Worm (Caenorhabditis elegans) whole organism, L2 larva: ENCODE measurements around the gene srh-10.

Experiments
- C34F6.9 ChIP-seq: fragments of 150-350 bp; optimal IDR thresholded peaks from 2 replicates; lab custom pipeline; 2014; ENCODE audit warnings: missing biosample characterization, missing genetic modification characterization
- F13H6.1 ChIP-seq: sonication (generic microtip); optimal IDR thresholded peaks from 2 replicates; lab custom pipeline; 2016; ENCODE audit warnings: missing genetic modification characterization, missing compliant biosample characterization
- Y55F3AM.14 ChIP-seq: fragments of 200-800 bp; sonication (Bioruptor generic); optimal IDR thresholded peaks from 2 replicates; lab custom pipeline; 2018; ENCODE audit warnings: mild to moderate bottlenecking, missing genetic modification characterization, missing compliant biosample characterization
- ZK546.5 ChIP-seq: sonication (generic microtip); optimal IDR thresholded peaks from 2 replicates; lab custom pipeline; 2017; ENCODE audit warnings: missing biosample characterization, missing genetic modification characterization
- alr-1 ChIP-seq: fragments of 150-350 bp; optimal IDR thresholded peaks from 2 replicates; lab custom pipeline; 2014; ENCODE audit warnings: missing biosample characterization, missing genetic modification characterization
- aly-2 ChIP-seq: fragments of 150-350 bp; optimal IDR thresholded peaks from 2 replicates; lab custom pipeline; 2014; ENCODE audit warnings: missing biosample characterization, missing genetic modification characterization
- ama-1 ChIP-seq: fragments of 150-350 bp; optimal IDR thresholded peaks from 2 replicates; lab custom pipeline; 2018; ENCODE audit warnings: inconsistent platforms
- blmp-1 ChIP-seq: sonication (generic microtip); optimal IDR thresholded peaks from 2 replicates; lab custom pipeline; 2017; ENCODE audit warnings: missing genetic modification characterization, mild to moderate bottlenecking, missing compliant biosample characterization, antibody characterized with exemption, moderate library complexity; ENCODE audit not compliant: insufficient read depth
- ceh-16 ChIP-seq: fragments of 150-350 bp; optimal IDR thresholded peaks from 2 replicates; lab custom pipeline; 2014; ENCODE audit warnings: missing biosample characterization, missing genetic modification characterization
- ceh-82 ChIP-seq: fragments of 150-350 bp; optimal IDR thresholded peaks from 2 replicates; lab custom pipeline; 2014; ENCODE audit warnings: missing biosample characterization, missing genetic modification characterization
- crh-2 ChIP-seq: sonication (generic microtip); optimal IDR thresholded peaks from 2 replicates; lab custom pipeline; 2017; ENCODE audit warnings: missing biosample characterization, missing genetic modification characterization
- dmd-4 ChIP-seq: sonication (generic microtip); optimal IDR thresholded peaks from 2 replicates; lab custom pipeline; 2017; ENCODE audit warnings: missing biosample characterization, missing genetic modification characterization
- egl-27 ChIP-seq: sonication (generic microtip); optimal IDR thresholded peaks from 3 replicates; lab custom pipeline; 2017; ENCODE audit warnings: missing biosample characterization, missing genetic modification reagents, missing genetic modification characterization
- elt-3 ChIP-seq: sonication (generic microtip); optimal IDR thresholded peaks from 2 replicates; lab custom pipeline; 2017; ENCODE audit warnings: missing biosample characterization, missing genetic modification characterization
- fos-1 ChIP-seq: fragments of 150-350 bp; optimal IDR thresholded peaks from 2 replicates; lab custom pipeline; 2014; ENCODE audit warnings: missing biosample characterization, missing genetic modification characterization
- gmeb-1 ChIP-seq: fragments of 150-350 bp; optimal IDR thresholded peaks from 2 replicates; lab custom pipeline; 2014; ENCODE audit warnings: missing biosample characterization, missing genetic modification characterization
- lin-11 ChIP-seq: fragments of 150-350 bp; sonication (generic microtip); optimal IDR thresholded peaks from 2 replicates; lab custom pipeline; 2014; ENCODE audit warnings: missing biosample characterization, missing genetic modification characterization, inconsistent platforms, mixed read lengths
- lin-13 ChIP-seq: fragments of 150-350 bp; optimal IDR thresholded peaks from 2 replicates; lab custom pipeline; 2014; ENCODE audit warnings: missing biosample characterization, missing genetic modification reagents, missing genetic modification characterization
- lin-39 ChIP-seq: fragments of 150-350 bp; optimal IDR thresholded peaks from 2 replicates; lab custom pipeline; 2014; ENCODE audit warnings: missing biosample characterization, missing genetic modification reagents, missing genetic modification characterization
- lsy-2 ChIP-seq, 2 experiments: fragments of 150-350 bp in 1 of 2; sonication (generic microtip) in 1 of 2; optimal IDR thresholded peaks; 2 replicates each; lab custom pipeline; 2014 to 2017; ENCODE audit warnings: missing biosample characterization in 2 of 2, missing genetic modification characterization in 2 of 2
- mab-5 ChIP-seq: fragments of 150-350 bp; optimal IDR thresholded peaks from 2 replicates; lab custom pipeline; 2014; ENCODE audit warnings: missing biosample characterization, missing genetic modification characterization
- mbf-1 ChIP-seq: sonication (generic microtip); optimal IDR thresholded peaks from 2 replicates; lab custom pipeline; 2017; ENCODE audit warnings: missing biosample characterization, missing genetic modification characterization
- mdl-1 ChIP-seq, 2 experiments: fragments of 150-350 bp in 1 of 2; sonication (generic microtip) in 1 of 2; optimal IDR thresholded peaks; 2 replicates each; lab custom pipeline; 2017; ENCODE audit warnings: missing biosample characterization in 2 of 2, missing genetic modification characterization in 2 of 2
- nhr-10 ChIP-seq: sonication (generic microtip); optimal IDR thresholded peaks from 2 replicates; lab custom pipeline; 2017; ENCODE audit warnings: missing biosample characterization, missing genetic modification characterization
- nhr-12 ChIP-seq: fragments of 150-350 bp; optimal IDR thresholded peaks from 2 replicates; lab custom pipeline; 2014; ENCODE audit warnings: missing biosample characterization, missing genetic modification characterization
- nhr-129 ChIP-seq: fragments of 150-350 bp; optimal IDR thresholded peaks from 2 replicates; lab custom pipeline; 2014; ENCODE audit warnings: missing biosample characterization, missing genetic modification characterization
- nhr-21 ChIP-seq: fragments of 150-350 bp; optimal IDR thresholded peaks from 2 replicates; lab custom pipeline; 2014; ENCODE audit warnings: missing biosample characterization, missing genetic modification characterization
- nhr-23 ChIP-seq: fragments of 150-350 bp; optimal IDR thresholded peaks from 2 replicates; lab custom pipeline; 2014; ENCODE audit warnings: missing biosample characterization, missing genetic modification reagents, missing genetic modification characterization
- nhr-25 ChIP-seq: fragments of 150-350 bp; sonication (generic microtip); optimal IDR thresholded peaks from 3 replicates; lab custom pipeline; 2014; ENCODE audit warnings: missing biosample characterization, missing genetic modification characterization
- nhr-6 ChIP-seq: fragments of 150-350 bp; optimal IDR thresholded peaks from 2 replicates; lab custom pipeline; 2014; ENCODE audit warnings: missing biosample characterization, missing genetic modification characterization
- nhr-77 ChIP-seq: fragments of 150-350 bp; optimal IDR thresholded peaks from 2 replicates; lab custom pipeline; 2014; ENCODE audit warnings: missing biosample characterization, missing genetic modification characterization
- peb-1 ChIP-seq: fragments of 150-350 bp; optimal IDR thresholded peaks from 2 replicates; lab custom pipeline; 2014; ENCODE audit warnings: missing biosample characterization, missing genetic modification characterization
- sem-4 ChIP-seq: fragments of 150-350 bp; optimal IDR thresholded peaks from 2 replicates; lab custom pipeline; 2014; ENCODE audit warnings: missing biosample characterization, missing genetic modification reagents, missing genetic modification characterization
- skn-1 ChIP-seq: sonication (generic microtip); optimal IDR thresholded peaks from 2 replicates; lab custom pipeline; 2017; ENCODE audit warnings: missing biosample characterization, missing genetic modification characterization
- sma-3 ChIP-seq: sonication (generic microtip); optimal IDR thresholded peaks from 2 replicates; lab custom pipeline; 2016; ENCODE audit warnings: missing genetic modification reagents, missing genetic modification characterization, missing compliant biosample characterization
- sma-9 ChIP-seq, 2 experiments: fragments of 150-350 bp in 1 of 2; sonication (generic microtip) in 1 of 2; optimal IDR thresholded peaks; 2 replicates each; lab custom pipeline; 2014 to 2016; ENCODE audit warnings: missing genetic modification characterization in 2 of 2, mild to moderate bottlenecking in 1 of 2, missing biosample characterization in 1 of 2, missing compliant biosample characterization in 1 of 2, missing genetic modification reagents in 1 of 2, moderate library complexity in 1 of 2
- snpc-4 ChIP-seq: fragments of 150-350 bp; optimal IDR thresholded peaks from 2 replicates; lab custom pipeline; 2014; ENCODE audit warnings: missing biosample characterization, missing genetic modification characterization
- unc-39 ChIP-seq: fragments of 150-350 bp; optimal IDR thresholded peaks from 2 replicates; lab custom pipeline; 2014; ENCODE audit warnings: missing biosample characterization, missing genetic modification characterization
- unc-55 ChIP-seq: fragments of 150-350 bp; sonication (generic microtip); optimal IDR thresholded peaks from 3 replicates; lab custom pipeline; 2014; ENCODE audit warnings: missing biosample characterization, missing genetic modification reagents, missing genetic modification characterization
- unc-62 ChIP-seq: fragments of 150-350 bp; optimal IDR thresholded peaks from 2 replicates; lab custom pipeline; 2014; ENCODE audit warnings: missing biosample characterization, missing genetic modification reagents, missing genetic modification characterization
- zag-1 ChIP-seq: fragments of 150-350 bp; optimal IDR thresholded peaks from 2 replicates; lab custom pipeline; 2014; ENCODE audit warnings: missing biosample characterization, missing genetic modification characterization
- ztf-1 ChIP-seq: fragments of 200-800 bp; sonication (Bioruptor generic); conservative IDR thresholded peaks from 2 replicates; pipeline ENCODE4 v1.3.6; 2022; ENCODE audit warnings: missing genetic modification characterization, missing compliant biosample characterization
- ztf-11 ChIP-seq: sonication (generic microtip); optimal IDR thresholded peaks from 2 replicates; lab custom pipeline; 2017; ENCODE audit warnings: missing biosample characterization, missing genetic modification characterization
- ztf-4 ChIP-seq: fragments of 150-350 bp; optimal IDR thresholded peaks from 2 replicates; lab custom pipeline; 2014; ENCODE audit warnings: missing biosample characterization, missing genetic modification characterization

Gene srh-10

DNA sequence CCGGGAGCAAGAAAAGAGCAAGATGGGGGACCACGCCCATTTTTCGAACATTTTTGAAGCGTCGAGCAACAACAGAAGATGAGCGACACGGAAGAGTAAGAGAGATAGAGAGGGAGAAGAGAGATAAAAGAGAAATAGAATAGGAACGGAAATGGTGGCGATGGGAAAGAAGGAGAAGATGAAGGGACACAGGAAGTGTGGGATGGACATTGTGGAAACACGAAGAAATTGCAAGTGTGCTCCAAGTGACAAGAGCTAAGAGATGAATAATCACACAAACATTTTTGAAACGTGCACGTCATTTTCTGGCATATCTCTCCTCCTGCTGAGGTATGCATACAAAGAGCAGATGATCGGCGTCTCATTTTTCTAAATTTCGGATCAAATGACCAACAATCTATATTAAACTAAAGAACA, 36.4 kb downstream of the srh-10 start (continued):
- TF ChIP-seq alr-1 (tag; lab: Kevin White, UChicago) (no peak), nhr-77 (tag; lab: Kevin White, UChicago) (no peak), ceh-16 (no peak), ama-1 (lab: Kevin White, UChicago) (no peak), lin-11 (tag; lab: Kevin White, UChicago) (no peak)
- TF ChIP-seq, all 48 proteins: peak for 15

DNA sequence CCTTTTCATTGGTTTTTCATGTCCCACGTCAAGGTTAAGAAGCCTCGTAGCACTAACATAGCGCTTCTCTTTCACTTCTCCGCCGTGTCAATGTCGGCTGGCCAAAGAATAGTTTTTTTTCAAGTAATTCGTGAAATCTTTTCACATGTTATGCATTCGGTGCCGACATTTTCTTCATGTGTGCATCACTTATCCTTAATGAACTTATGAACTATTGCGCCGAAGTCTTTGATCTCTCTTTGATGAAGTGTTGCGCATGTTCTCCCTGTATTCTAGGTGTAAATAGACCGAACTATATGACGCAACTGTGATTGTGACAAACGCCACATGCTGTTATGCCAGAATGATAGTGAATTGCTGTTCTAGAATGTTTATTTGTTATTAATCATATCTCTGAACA, 44.9 kb downstream of the srh-10 start:
- peak; percentile 46 for TF ChIP-seq nhr-21 (tag; lab: Kevin White, UChicago)
- peak; percentile 54 for TF ChIP-seq nhr-25
- peak; percentile 51 for TF ChIP-seq nhr-129 (tag; lab: Kevin White, UChicago)
- no peak for TF ChIP-seq lin-13 (GFP tag; lab: Kevin White, UChicago)
- no peak for TF ChIP-seq lin-11 (tag; lab: Kevin White, UChicago)

DNA sequence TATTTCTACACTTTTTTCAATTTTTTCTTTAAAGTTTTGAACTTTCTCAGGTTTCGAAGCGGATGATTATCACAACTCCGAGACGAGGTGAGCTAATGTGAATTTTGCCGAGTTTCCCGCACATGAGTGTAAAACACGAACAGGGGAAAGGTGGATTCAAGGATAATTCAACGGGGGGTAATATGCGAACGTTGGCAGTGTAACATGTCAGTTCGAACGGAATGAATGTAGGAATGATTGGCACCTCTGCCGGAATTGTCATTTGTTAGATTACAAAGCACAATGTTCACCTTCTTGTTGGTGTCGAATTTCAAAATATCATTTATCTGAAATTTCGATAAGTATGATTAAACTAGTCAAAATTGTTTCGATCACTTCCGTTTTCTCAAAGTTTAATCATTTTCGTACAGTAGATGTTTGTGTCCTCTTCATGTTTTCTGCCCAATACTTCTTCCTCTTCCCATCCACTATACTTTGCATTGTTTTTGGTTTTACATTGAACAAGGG, 47.9 kb downstream of the srh-10 start, which contains the start of gene picc-1:
TSS of gene picc-1 (plus strand) at position 51 of the 507 bp plus-strand sequence.
- peak; percentile 28 for TF ChIP-seq nhr-21 (tag; lab: Kevin White, UChicago)
- no peak for TF ChIP-seq aly-2 (tag; lab: Kevin White, UChicago)
- TF ChIP-seq blmp-1 (tag; lab: Kevin White, UChicago), result no peak
- no peak for TF ChIP-seq mab-5
- no peak for TF ChIP-seq elt-3 (tag; lab: Kevin White, UChicago)
- TF ChIP-seq zag-1 (tag; lab: Kevin White, UChicago), result no peak
- TF ChIP-seq nhr-25, result peak; percentile 18
- TF ChIP-seq C34F6.9 (tag; lab: Kevin White, UChicago), result no peak
- TF ChIP-seq crh-2 (tag; lab: Kevin White, UChicago), result no peak
- no peak for TF ChIP-seq fos-1 (tag; lab: Kevin White, UChicago)
- TF ChIP-seq lsy-2 (tag; optimal IDR thresholded peaks at IDR 0.05; lab: Kevin White, UChicago), result peak in 1 of 2 experiments; percentile 32
- TF ChIP-seq, all 48 proteins: peak for 3

DNA sequence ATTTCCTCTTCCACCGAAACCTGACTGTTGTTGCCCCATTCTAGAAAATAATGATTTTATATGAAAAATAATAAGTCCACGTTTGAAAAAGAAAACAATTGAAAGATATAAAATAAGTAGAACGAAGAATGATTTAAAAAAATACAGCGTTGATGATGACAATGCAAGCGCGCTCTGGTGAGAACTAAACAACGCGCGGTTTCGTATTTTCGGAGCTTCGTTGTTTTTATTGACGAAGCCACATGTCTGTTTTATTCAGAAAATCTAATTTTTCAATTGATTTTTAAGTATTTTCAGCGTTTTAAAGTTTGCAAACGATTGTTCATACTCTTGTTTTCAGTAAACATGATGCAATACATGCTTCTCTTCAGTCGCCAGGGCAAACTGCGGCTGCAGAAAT, 49.3 kb downstream of the srh-10 start, which contains the start of the genes rpt-2 and aps-1:
TSS of gene rpt-2 (minus strand) at position 40 of the 400 bp plus-strand sequence.
TSS of gene aps-1 (plus strand) at position 341 of the 400 bp plus-strand sequence.
- TF ChIP-seq fos-1 (tag; lab: Kevin White, UChicago), result no peak
- TF ChIP-seq blmp-1 (tag; lab: Kevin White, UChicago), result peak; percentile 59
- peak; percentile 83 for TF ChIP-seq sma-3 (GFP tag; lab: Kevin White, UChicago)
- TF ChIP-seq ztf-11, result no peak
- TF ChIP-seq ztf-4, result peak; percentile 68
- TF ChIP-seq elt-3 (tag; lab: Kevin White, UChicago), result no peak
- no peak for TF ChIP-seq unc-39 (tag; lab: Kevin White, UChicago)
- TF ChIP-seq aly-2 (tag; lab: Kevin White, UChicago), result no peak
- TF ChIP-seq nhr-6 (tag; lab: Kevin White, UChicago), result peak; percentile 85
- TF ChIP-seq mdl-1 (tag; optimal IDR thresholded peaks at IDR 0.05; lab: Kevin White, UChicago), result peak in 1 of 2 experiments; percentile 18
- TF ChIP-seq ceh-82 (tag; lab: Kevin White, UChicago), result no peak
- TF ChIP-seq peb-1 (tag; lab: Kevin White, UChicago), result no peak
- TF ChIP-seq egl-27, result peak; percentile 25
- peak; percentile 71 for TF ChIP-seq ama-1 (lab: Kevin White, UChicago)
- peak; percentile 89 for TF ChIP-seq sma-9 (GFP tag; optimal IDR thresholded peaks at IDR 0.05; lab: Kevin White, UChicago)
- TF ChIP-seq sma-9 (tag; optimal IDR thresholded peaks at IDR 0.05; lab: Kevin White, UChicago), result no peak
- peak; percentile 93 for TF ChIP-seq crh-2 (tag; lab: Kevin White, UChicago)
- TF ChIP-seq lin-13 (GFP tag; lab: Kevin White, UChicago), result peak; percentile 84
- no peak for TF ChIP-seq nhr-10 (tag; lab: Kevin White, UChicago)
- no peak for TF ChIP-seq lin-39 (tag; lab: Kevin White, UChicago)
- no peak for TF ChIP-seq alr-1 (tag; lab: Kevin White, UChicago)
- TF ChIP-seq mab-5, result peak; percentile 84
- no peak for TF ChIP-seq nhr-23
- TF ChIP-seq snpc-4, result peak; percentile 71
- no peak for TF ChIP-seq ztf-1
- TF ChIP-seq nhr-21 (tag; lab: Kevin White, UChicago), result peak; percentile 69
- peak; percentile 84 for TF ChIP-seq sem-4 (tag; lab: Kevin White, UChicago)
- peak; percentile 76 for TF ChIP-seq F13H6.1 (tag; lab: Kevin White, UChicago)
- peak; percentile 96 for TF ChIP-seq unc-55
- TF ChIP-seq lsy-2 (tag; optimal IDR thresholded peaks at IDR 0.05; lab: Kevin White, UChicago), result peak; percentile 58 to 90
- no peak for TF ChIP-seq Y55F3AM.14
- peak; percentile 99 for TF ChIP-seq skn-1 (tag; lab: Kevin White, UChicago)
- TF ChIP-seq nhr-129 (tag; lab: Kevin White, UChicago), result peak; percentile 87
- no peak for TF ChIP-seq dmd-4
- no peak for TF ChIP-seq unc-62 (GFP tag; lab: Kevin White, UChicago)
- TF ChIP-seq C34F6.9 (tag; lab: Kevin White, UChicago), result peak; percentile 94
- TF ChIP-seq ceh-16, result peak; percentile 11
- no peak for TF ChIP-seq ZK546.5
- TF ChIP-seq lin-11 (tag; lab: Kevin White, UChicago), result no peak
- no peak for TF ChIP-seq nhr-12
- TF ChIP-seq gmeb-1 (tag; lab: Kevin White, UChicago), result peak; percentile 84
- no peak for TF ChIP-seq mbf-1 (tag; lab: Kevin White, UChicago)
